Worm (Caenorhabditis elegans) whole organism, L4/young adult: ENCODE measurements around the gene T24F1.7.

Experiments
- W03F9.2 ChIP-seq: fragments of 150-350 bp; optimal IDR thresholded peaks from 2 replicates; lab custom pipeline; 2014; ENCODE audit warnings: missing biosample characterization, missing genetic modification characterization
- dao-5 ChIP-seq: sonication (generic microtip); optimal IDR thresholded peaks from 2 replicates; lab custom pipeline; 2016; ENCODE audit warnings: missing genotype, missing genetic modification characterization, moderate library complexity, missing compliant biosample characterization
- him-1 ChIP-seq: sonication (generic microtip); optimal IDR thresholded peaks from 2 replicates; lab custom pipeline; 2016; ENCODE audit warnings: missing genotype, missing genetic modification reagents, missing genetic modification characterization, missing compliant biosample characterization

Gene T24F1.7

ce11 chrII:11333375-11333774, 21.1 kb downstream of the T24F1.7 start:
- TF ChIP-seq W03F9.2 (tag; lab: Kevin White, UChicago) (no peak), dao-5 (tag; lab: Kevin White, UChicago) (no peak), him-1 (tag; lab: Kevin White, UChicago) (no peak)

- TF ChIP-seq W03F9.2 (tag; lab: Kevin White, UChicago) (no peak), him-1 (tag; lab: Kevin White, UChicago) (no peak), dao-5 (tag; lab: Kevin White, UChicago) (no peak)
Observed at ce11 chrII:11333846-11334638, 21.7 kb downstream of the T24F1.7 start.

- TF ChIP-seq dao-5 (tag; lab: Kevin White, UChicago) (no peak), W03F9.2 (tag; lab: Kevin White, UChicago) (no peak), him-1 (tag; lab: Kevin White, UChicago) (no peak)
Observed at ce11 chrII:11335670-11336069, 23.3 kb downstream of the T24F1.7 start.

ce11 chrII:11336163-11336562, 23.8 kb downstream of the T24F1.7 start:
- TF ChIP-seq him-1 (tag; lab: Kevin White, UChicago) = no peak
- no peak for TF ChIP-seq W03F9.2 (tag; lab: Kevin White, UChicago)
- TF ChIP-seq dao-5 (tag; lab: Kevin White, UChicago) = no peak

ce11 chrII:11336640-11337241, 24.4 kb downstream of the T24F1.7 start:
- TF ChIP-seq dao-5 (tag; lab: Kevin White, UChicago) (no peak), him-1 (tag; lab: Kevin White, UChicago) (no peak), W03F9.2 (tag; lab: Kevin White, UChicago) (no peak)

ce11 chrII:11337497-11338040, 25.2 kb downstream of the T24F1.7 start, which contains the start of gene sqt-1:
Gene sqt-1 (minus strand): TSS chrII:11337837.
- TF ChIP-seq him-1 (tag; lab: Kevin White, UChicago) (no peak), dao-5 (tag; lab: Kevin White, UChicago) (no peak), W03F9.2 (tag; lab: Kevin White, UChicago) (no peak)

ce11 chrII:11339507-11339906, 27.2 kb downstream of the T24F1.7 start, which contains the start of gene rmd-3:
Gene rmd-3 (minus strand): TSS chrII:11339607.
- TF ChIP-seq W03F9.2 (tag; lab: Kevin White, UChicago) (no peak), dao-5 (tag; lab: Kevin White, UChicago) (no peak), him-1 (tag; lab: Kevin White, UChicago) (no peak)

ce11 chrII:11343300-11343869, 31.1 kb downstream of the T24F1.7 start, which contains the start of gene lgc-20:
Gene lgc-20 (minus strand): TSS chrII:11343610.
- no peak for TF ChIP-seq W03F9.2 (tag; lab: Kevin White, UChicago)
- no peak for TF ChIP-seq dao-5 (tag; lab: Kevin White, UChicago)
- no peak for TF ChIP-seq him-1 (tag; lab: Kevin White, UChicago)

- no peak for TF ChIP-seq dao-5 (tag; lab: Kevin White, UChicago)
- TF ChIP-seq him-1 (tag; lab: Kevin White, UChicago) = no peak
- no peak for TF ChIP-seq W03F9.2 (tag; lab: Kevin White, UChicago)
Observed at ce11 chrII:11344554-11344953, 32.2 kb downstream of the T24F1.7 start.

- TF ChIP-seq dao-5 (tag; lab: Kevin White, UChicago) = no peak
- TF ChIP-seq him-1 (tag; lab: Kevin White, UChicago) = peak; percentile 45
- peak; percentile 87 for TF ChIP-seq W03F9.2 (tag; lab: Kevin White, UChicago)
Observed at ce11 chrII:11345570-11346029, 33.3 kb downstream of the T24F1.7 start, which contains the start of gene nduf-11. Gene nduf-11 (minus strand): TSS chrII:11345620.

- TF ChIP-seq W03F9.2 (tag; lab: Kevin White, UChicago) (peak; percentile 20), dao-5 (tag; lab: Kevin White, UChicago) (no peak), him-1 (tag; lab: Kevin White, UChicago) (peak; percentile 27)
Observed at ce11 chrII:11347878-11348556, 35.7 kb downstream of the T24F1.7 start, which contains the start of the genes B0491.6 and pigm-1. Gene B0491.6 (minus strand): TSS chrII:11348343. Gene pigm-1 (plus strand): TSS chrII:11348445.

ce11 chrII:11349892-11350291, 37.6 kb downstream of the T24F1.7 start, which contains the start of gene dph-5:
Gene dph-5 (plus strand): TSS chrII:11350192.
- no peak for TF ChIP-seq dao-5 (tag; lab: Kevin White, UChicago)
- TF ChIP-seq him-1 (tag; lab: Kevin White, UChicago) = no peak
- TF ChIP-seq W03F9.2 (tag; lab: Kevin White, UChicago) = no peak
